Worm (Caenorhabditis elegans) whole organism, late embryonic: Measurements from ENCODE around the gene sel-2.

Source experiments
- C08G9.2 ChIP-seq: sonication (generic microtip); optimal IDR thresholded peaks from 2 replicates; lab custom pipeline; 2016; ENCODE audit warnings: mild to moderate bottlenecking, missing genetic modification characterization, moderate library complexity, missing compliant biosample characterization
- C38D4.7 ChIP-seq: fragments of 200-800 bp; sonication (Bioruptor generic); optimal IDR thresholded peaks from 2 replicates; lab custom pipeline; 2018; ENCODE audit warnings: mild to moderate bottlenecking, missing genetic modification characterization, moderate library complexity, missing compliant biosample characterization
- F13H6.1 ChIP-seq: sonication (generic microtip); optimal IDR thresholded peaks from 2 replicates; lab custom pipeline; 2016; ENCODE audit warnings: missing genetic modification characterization, missing compliant biosample characterization
- K09A11.1 ChIP-seq: sonication (generic microtip); optimal IDR thresholded peaks from 2 replicates; lab custom pipeline; 2017; ENCODE audit warnings: antibody characterized with exemption, mild to moderate bottlenecking, missing genetic modification characterization, missing compliant biosample characterization; ENCODE audit not compliant: insufficient read depth
- Y22D7AL.16 ChIP-seq: sonication (generic microtip); optimal IDR thresholded peaks from 2 replicates; lab custom pipeline; 2016; ENCODE audit warnings: missing genetic modification characterization, missing compliant biosample characterization
- ahr-1 ChIP-seq: sonication (generic microtip); optimal IDR thresholded peaks from 2 replicates; lab custom pipeline; 2016; ENCODE audit warnings: missing genetic modification characterization, missing compliant biosample characterization
- ceh-19 ChIP-seq: fragments of 200-800 bp; sonication (Bioruptor generic); optimal IDR thresholded peaks from 2 replicates; lab custom pipeline; 2018; ENCODE audit warnings: mild to moderate bottlenecking, missing genetic modification characterization, missing compliant biosample characterization
- ceh-31 ChIP-seq: sonication (generic microtip); optimal IDR thresholded peaks from 2 replicates; lab custom pipeline; 2016; ENCODE audit warnings: missing genetic modification characterization, missing compliant biosample characterization
- ceh-34 ChIP-seq: sonication (generic microtip); optimal IDR thresholded peaks from 2 replicates; lab custom pipeline; 2016; ENCODE audit warnings: mild to moderate bottlenecking, missing genetic modification characterization, missing compliant biosample characterization
- ceh-45 ChIP-seq: fragments of 200-800 bp; sonication (Bioruptor generic); IDR thresholded peaks from 2 replicates; pipeline ENCODE4 v1.3.6; 2022; ENCODE audit warnings: missing genetic modification reagents, missing genetic modification characterization, missing compliant biosample characterization
- che-1 ChIP-seq: sonication (generic microtip); optimal IDR thresholded peaks from 2 replicates; lab custom pipeline; 2016; ENCODE audit warnings: mild to moderate bottlenecking, missing genetic modification characterization, missing compliant biosample characterization
- dmd-4 ChIP-seq: sonication (generic microtip); optimal IDR thresholded peaks from 2 replicates; lab custom pipeline; 2016; ENCODE audit warnings: borderline replicate concordance, missing genetic modification characterization, missing compliant biosample characterization
- elt-2 ChIP-seq: sonication (generic microtip); optimal IDR thresholded peaks from 2 replicates; lab custom pipeline; 2016; ENCODE audit warnings: missing genetic modification reagents, missing genetic modification characterization, missing compliant biosample characterization
- elt-4 ChIP-seq: sonication (generic microtip); optimal IDR thresholded peaks from 2 replicates; lab custom pipeline; 2016; ENCODE audit warnings: missing genetic modification characterization, missing compliant biosample characterization
- ets-4 ChIP-seq: sonication (generic microtip); optimal IDR thresholded peaks from 2 replicates; lab custom pipeline; 2016; ENCODE audit warnings: missing genetic modification characterization, missing compliant biosample characterization
- fkh-10 ChIP-seq: fragments of 150-350 bp; optimal IDR thresholded peaks from 2 replicates; lab custom pipeline; 2014; ENCODE audit warnings: missing biosample characterization, missing genetic modification reagents, missing genetic modification characterization
- fkh-6 ChIP-seq: sonication (generic microtip); optimal IDR thresholded peaks from 2 replicates; lab custom pipeline; 2016; ENCODE audit warnings: missing genetic modification characterization, missing compliant biosample characterization
- hlh-13 ChIP-seq: fragments of 200-800 bp; sonication (Bioruptor generic); optimal IDR thresholded peaks from 2 replicates; lab custom pipeline; 2018; ENCODE audit warnings: mild to moderate bottlenecking, missing genetic modification characterization, missing compliant biosample characterization
- hlh-30 ChIP-seq: sonication (generic microtip); optimal IDR thresholded peaks from 2 replicates; lab custom pipeline; 2017; ENCODE audit warnings: antibody characterized with exemption, missing genetic modification characterization, missing compliant biosample characterization; ENCODE audit not compliant: insufficient read depth
- hlh-6 ChIP-seq: sonication (generic microtip); optimal IDR thresholded peaks from 2 replicates; lab custom pipeline; 2016; ENCODE audit warnings: missing genotype, missing genetic modification characterization, missing compliant biosample characterization
- hlh-8 ChIP-seq: sonication (generic microtip); optimal IDR thresholded peaks from 2 replicates; lab custom pipeline; 2016; ENCODE audit warnings: missing genotype, missing genetic modification characterization, missing compliant biosample characterization
- nfya-1 ChIP-seq: sonication (generic microtip); optimal IDR thresholded peaks from 2 replicates; lab custom pipeline; 2017; ENCODE audit warnings: missing genetic modification characterization, mild to moderate bottlenecking, missing compliant biosample characterization, antibody characterized with exemption, moderate library complexity
- pag-3 ChIP-seq: sonication (generic microtip); optimal IDR thresholded peaks from 2 replicates; lab custom pipeline; 2016; ENCODE audit warnings: missing compliant biosample characterization, missing genetic modification characterization, borderline replicate concordance
- pat-9 ChIP-seq: fragments of 200-800 bp; sonication (Bioruptor generic); optimal IDR thresholded peaks from 2 replicates; lab custom pipeline; 2018; ENCODE audit warnings: mild to moderate bottlenecking, missing genetic modification characterization, moderate library complexity, missing compliant biosample characterization
- pax-1 ChIP-seq: fragments of 150-350 bp; optimal IDR thresholded peaks from 2 replicates; lab custom pipeline; 2014; ENCODE audit warnings: missing biosample characterization, missing genetic modification characterization
- pha-2 ChIP-seq: sonication (generic microtip); optimal IDR thresholded peaks from 2 replicates; lab custom pipeline; 2017; ENCODE audit warnings: mild to moderate bottlenecking, missing genetic modification characterization, missing compliant biosample characterization
- pqm-1 ChIP-seq: sonication (generic microtip); optimal IDR thresholded peaks from 2 replicates; lab custom pipeline; 2016; ENCODE audit warnings: missing genetic modification characterization, missing compliant biosample characterization
- pros-1 ChIP-seq: fragments of 150-350 bp; optimal IDR thresholded peaks from 2 replicates; lab custom pipeline; 2014; ENCODE audit warnings: missing biosample characterization, missing genetic modification reagents, missing genetic modification characterization
- ref-2 ChIP-seq: sonication (generic microtip); optimal IDR thresholded peaks from 2 replicates; lab custom pipeline; 2016; ENCODE audit warnings: missing genetic modification characterization, missing compliant biosample characterization
- sdc-2 ChIP-seq: sonication (generic microtip); optimal IDR thresholded peaks from 2 replicates; lab custom pipeline; 2016; ENCODE audit warnings: missing genotype, missing genetic modification characterization, missing compliant biosample characterization
- syd-9 ChIP-seq: sonication (generic microtip); optimal IDR thresholded peaks from 2 replicates; lab custom pipeline; 2016; ENCODE audit warnings: mild to moderate bottlenecking, missing genetic modification characterization, moderate library complexity, missing compliant biosample characterization
- tbx-2 ChIP-seq: sonication (generic microtip); optimal IDR thresholded peaks from 2 replicates; lab custom pipeline; 2016; ENCODE audit warnings: missing genetic modification characterization, missing compliant biosample characterization
- unc-42 ChIP-seq: sonication (generic microtip); optimal IDR thresholded peaks from 2 replicates; lab custom pipeline; 2016; ENCODE audit warnings: missing genotype, missing genetic modification characterization, missing compliant biosample characterization
- unc-55 ChIP-seq: sonication (generic microtip); optimal IDR thresholded peaks from 2 replicates; lab custom pipeline; 2017; ENCODE audit warnings: missing biosample characterization, missing genetic modification reagents, missing genetic modification characterization
- zip-5 ChIP-seq: sonication (generic microtip); optimal IDR thresholded peaks from 2 replicates; lab custom pipeline; 2016; ENCODE audit warnings: missing genetic modification characterization, missing compliant biosample characterization

The sel-2 gene

DNA sequence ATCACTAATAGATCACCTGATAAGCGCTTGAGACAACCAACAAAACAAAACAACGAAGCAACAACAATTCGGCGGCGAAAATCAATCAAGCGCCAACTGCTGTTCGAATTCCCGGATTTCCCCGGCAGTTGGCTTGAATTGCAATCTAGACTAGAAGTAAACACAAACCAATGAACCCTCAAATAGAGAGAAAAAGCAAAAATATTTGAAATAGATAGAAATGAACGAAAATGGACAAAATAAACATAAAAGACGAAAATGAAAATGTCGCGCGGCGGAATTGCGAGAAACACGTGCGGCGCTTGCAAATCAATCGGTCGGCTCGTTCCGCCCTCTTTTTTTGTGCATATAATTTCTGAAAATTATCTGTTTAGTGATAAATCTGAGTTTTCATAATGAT is 43.7 kb downstream of the sel-2 start, which contains the start of gene idhg-1 (continued):
- TF ChIP-seq unc-42 (tag; lab: Kevin White, UChicago) (peak; percentile 67), ahr-1 (tag; lab: Kevin White, UChicago) (peak; percentile 95), pag-3 (tag; lab: Kevin White, UChicago) (peak; percentile 93), ref-2 (tag; lab: Kevin White, UChicago) (peak; percentile 99), pax-1 (tag; lab: Kevin White, UChicago) (no peak), syd-9 (peak; percentile 98), pqm-1 (tag; lab: Kevin White, UChicago) (peak; percentile 85), fkh-6 (tag; lab: Kevin White, UChicago) (peak; percentile 96), ceh-19 (GFP tag; lab: Kevin White, UChicago) (peak; percentile 96), pros-1 (tag; lab: Kevin White, UChicago) (no peak), sdc-2 (tag; lab: Kevin White, UChicago) (peak; percentile 88), F13H6.1 (tag; lab: Kevin White, UChicago) (peak; percentile 99), hlh-8 (tag; lab: Kevin White, UChicago) (peak; percentile 98), ceh-45 (peak; percentile 85), pha-2 (tag; lab: Kevin White, UChicago) (peak; percentile 94), Y22D7AL.16 (tag; lab: Kevin White, UChicago) (peak; percentile 91), C38D4.7 (GFP tag; lab: Kevin White, UChicago) (peak; percentile 94)
- TF ChIP-seq, all 69 proteins: peak for 64

- TF ChIP-seq C08G9.2 (tag; lab: Kevin White, UChicago) = no peak
- no peak for TF ChIP-seq elt-4
- no peak for TF ChIP-seq fkh-10 (GFP tag; lab: Kevin White, UChicago)
- TF ChIP-seq K09A11.1 (tag; lab: Kevin White, UChicago) = no peak
- no peak for TF ChIP-seq zip-5
- no peak for TF ChIP-seq unc-55 (GFP tag; lab: Kevin White, UChicago)
- no peak for TF ChIP-seq hlh-8 (tag; lab: Kevin White, UChicago)
- no peak for TF ChIP-seq dmd-4 (tag; lab: Kevin White, UChicago)
These were observed 44.2 kb downstream of the sel-2 start, which contains the start of gene mlcd-1 for ce11 chrIII:4568030-4568429. TSS of gene mlcd-1 (minus strand) at chrIII:4568130.

- no peak for TF ChIP-seq ceh-19 (GFP tag; lab: Kevin White, UChicago)
- TF ChIP-seq fkh-10 (GFP tag; lab: Kevin White, UChicago) = no peak
- TF ChIP-seq pat-9 (tag; lab: Kevin White, UChicago) = no peak
- no peak for TF ChIP-seq elt-2
- TF ChIP-seq ets-4 (tag; lab: Kevin White, UChicago) = no peak
- TF ChIP-seq hlh-30 (tag; lab: Kevin White, UChicago) = no peak
- peak; percentile 8 for TF ChIP-seq ceh-34 (tag; lab: Kevin White, UChicago)
- no peak for TF ChIP-seq hlh-13 (GFP tag; lab: Kevin White, UChicago)
- TF ChIP-seq che-1 = no peak
- no peak for TF ChIP-seq unc-42 (tag; lab: Kevin White, UChicago)
- peak; percentile 42 for TF ChIP-seq nfya-1 (tag; lab: Kevin White, UChicago)
- TF ChIP-seq hlh-6 = no peak
- TF ChIP-seq C38D4.7 (GFP tag; lab: Kevin White, UChicago) = no peak
- TF ChIP-seq ceh-31 (tag; lab: Kevin White, UChicago) = peak; percentile 8
- TF ChIP-seq tbx-2 = peak; percentile 11
- TF ChIP-seq pax-1 (tag; lab: Kevin White, UChicago) = no peak
- TF ChIP-seq, all 69 proteins: peak for 4
These were observed 50.0 kb downstream of the sel-2 start, which contains the start of gene pan-1 for ce11 chrIII:4562070-4562788. TSS of gene pan-1 (plus strand) at chrIII:4562738.
